Fruit fly (Drosophila melanogaster) S2 (cell line): ENCODE results near the gene CG5116.

Experiments
- CG8478 ChIP-seq: fragments of >200 bp; optimal IDR thresholded peaks from 2 replicates; lab custom pipeline; 2018
- CTCF ChIP-seq, 2 experiments: fragments of >200 bp; optimal IDR thresholded peaks; 2 replicates each; lab custom pipeline; 2018

- TF ChIP-seq CTCF (optimal IDR thresholded peaks at IDR 0.05; lab: Kevin White, UChicago) (no peak), CG8478 (lab: Kevin White, UChicago) (no peak)
Observed at dm6 chr3R:25532406-25533225, 49.7 kb downstream of the CG5116 start.
